Fruit fly (Drosophila melanogaster) whole organism, prepupa: ENCODE measurements around the gene Rab14.

Source experiments
- Blimp-1 ChIP-seq: fragments of 200-800 bp; sonication (Bioruptor generic); optimal IDR thresholded peaks from 3 replicates; lab custom pipeline; 2017; ENCODE audit warnings: missing biosample characterization, missing genetic modification characterization, mild to moderate bottlenecking, moderate library complexity, missing genetic modification reagents
- CG10631 ChIP-seq: fragments of 200-800 bp; sonication (Bioruptor generic); optimal IDR thresholded peaks from 2 replicates; lab custom pipeline; 2016; ENCODE audit warnings: missing biosample characterization, missing genetic modification characterization
- CG15336 ChIP-seq: fragments of 200-800 bp; sonication (Bioruptor generic); IDR thresholded peaks from 2 replicates; pipeline ENCODE4 v1.3.6; 2022; ENCODE audit warnings: missing biosample characterization, missing genetic modification characterization
- CG1621 ChIP-seq: fragments of 200-800 bp; sonication (Bioruptor generic); optimal IDR thresholded peaks from 3 replicates; lab custom pipeline; 2018; ENCODE audit warnings: missing biosample characterization, mild to moderate bottlenecking, missing genetic modification characterization
- CG31627 ChIP-seq: fragments of 200-800 bp; sonication (Bioruptor generic); optimal IDR thresholded peaks from 3 replicates; lab custom pipeline; 2016; ENCODE audit warnings: missing biosample characterization, missing genetic modification characterization
- CG32006 ChIP-seq: fragments of 200-800 bp; sonication (Bioruptor generic); optimal IDR thresholded peaks from 3 replicates; lab custom pipeline; 2017; ENCODE audit warnings: missing biosample characterization, mild to moderate bottlenecking, missing genetic modification characterization
- CG34406 ChIP-seq: fragments of 200-800 bp; sonication (Bioruptor generic); optimal IDR thresholded peaks from 3 replicates; lab custom pipeline; 2016; ENCODE audit warnings: missing biosample characterization, missing genetic modification characterization
- CG4318 ChIP-seq: fragments of 200-800 bp; sonication (Bioruptor generic); optimal IDR thresholded peaks from 3 replicates; lab custom pipeline; 2017; ENCODE audit warnings: missing biosample characterization, mild to moderate bottlenecking, missing genetic modification characterization
- CG6276 ChIP-seq: fragments of 200-800 bp; sonication (Bioruptor generic); optimal IDR thresholded peaks from 2 replicates; lab custom pipeline; 2017; ENCODE audit warnings: missing biosample characterization, mild to moderate bottlenecking, missing genetic modification characterization
- CG6792 ChIP-seq: fragments of 200-800 bp; sonication (Bioruptor generic); optimal IDR thresholded peaks from 3 replicates; lab custom pipeline; 2016; ENCODE audit warnings: missing biosample characterization, missing genetic modification characterization
- CG6808 ChIP-seq: fragments of 200-800 bp; sonication (Bioruptor generic); optimal IDR thresholded peaks from 3 replicates; lab custom pipeline; 2017; ENCODE audit warnings: missing biosample characterization, missing genetic modification characterization, mild to moderate bottlenecking, moderate library complexity, missing genetic modification reagents
- CG7368 ChIP-seq: fragments of 200-800 bp; sonication (Bioruptor generic); optimal IDR thresholded peaks from 3 replicates; lab custom pipeline; 2016; ENCODE audit warnings: missing biosample characterization, missing genetic modification characterization
- CG8119 ChIP-seq: fragments of 200-800 bp; sonication (Bioruptor generic); IDR thresholded peaks from 3 replicates; pipeline ENCODE4 v1.3.6; 2022; ENCODE audit warnings: missing biosample characterization, missing genetic modification characterization
- CG9139 ChIP-seq: fragments of 200-800 bp; sonication (Bioruptor generic); optimal IDR thresholded peaks from 3 replicates; lab custom pipeline; 2017; ENCODE audit warnings: missing biosample characterization, mild to moderate bottlenecking, missing genetic modification characterization
- Eip75B ChIP-seq: fragments of 200-800 bp; sonication (Bioruptor generic); optimal IDR thresholded peaks from 3 replicates; lab custom pipeline; 2016; ENCODE audit warnings: missing biosample characterization, missing genetic modification characterization
- Eip78C ChIP-seq: fragments of 200-800 bp; sonication (Bioruptor generic); peaks from one replicate; lab custom pipeline; 2016; ENCODE audit warnings: missing biosample characterization, missing genetic modification characterization
- Eip93F ChIP-seq: fragments of 200-800 bp; sonication (Bioruptor generic); optimal IDR thresholded peaks from 2 replicates; lab custom pipeline; 2016; ENCODE audit warnings: missing biosample characterization, mild to moderate bottlenecking, missing genetic modification characterization
- Ets21C ChIP-seq: fragments of 200-800 bp; sonication (Bioruptor generic); optimal IDR thresholded peaks from 3 replicates; lab custom pipeline; 2016; ENCODE audit warnings: missing biosample characterization, missing genetic modification characterization
- Hr38 ChIP-seq: sonication (Bioruptor generic); optimal IDR thresholded peaks from 2 replicates; lab custom pipeline; 2016; ENCODE audit warnings: missing biosample characterization, missing genetic modification characterization
- Hr39 ChIP-seq: fragments of 200-800 bp; sonication (Bioruptor generic); optimal IDR thresholded peaks from 2 replicates; lab custom pipeline; 2016; ENCODE audit warnings: missing biosample characterization, missing genetic modification characterization
- Lpt ChIP-seq: fragments of 200-800 bp; sonication (Bioruptor generic); optimal IDR thresholded peaks from 3 replicates; lab custom pipeline; 2016; ENCODE audit warnings: missing biosample characterization, missing genetic modification characterization
- Met ChIP-seq: fragments of 200-800 bp; sonication (Bioruptor generic); optimal IDR thresholded peaks from 3 replicates; lab custom pipeline; 2016; ENCODE audit warnings: missing biosample characterization, missing genetic modification characterization
- OdsH ChIP-seq: fragments of 200-800 bp; sonication (Bioruptor generic); optimal IDR thresholded peaks from 3 replicates; lab custom pipeline; 2016; ENCODE audit warnings: missing biosample characterization, missing genetic modification characterization
- Smox ChIP-seq: fragments of 200-800 bp; sonication (Bioruptor generic); optimal IDR thresholded peaks from 3 replicates; lab custom pipeline; 2016; ENCODE audit warnings: missing biosample characterization, missing genetic modification characterization
- Sox102F ChIP-seq: fragments of 200-800 bp; sonication (Bioruptor generic); optimal IDR thresholded peaks from 2 replicates; lab custom pipeline; 2016; ENCODE audit warnings: missing biosample characterization, mild to moderate bottlenecking, missing genetic modification characterization
- Sox14 ChIP-seq: fragments of 200-800 bp; sonication (Bioruptor generic); optimal IDR thresholded peaks from 3 replicates; lab custom pipeline; 2016; ENCODE audit warnings: missing biosample characterization, missing genetic modification characterization
- achi ChIP-seq: fragments of 200-800 bp; sonication (Bioruptor generic); optimal IDR thresholded peaks from 3 replicates; lab custom pipeline; 2016; ENCODE audit warnings: missing biosample characterization, missing genetic modification characterization
- acj6 ChIP-seq: fragments of 200-800 bp; sonication (Bioruptor generic); optimal IDR thresholded peaks from 3 replicates; lab custom pipeline; 2016; ENCODE audit warnings: missing biosample characterization, missing genetic modification characterization
- dsx ChIP-seq: fragments of 200-800 bp; optimal IDR thresholded peaks from 3 replicates; lab custom pipeline; 2019; ENCODE audit warnings: missing biosample characterization, mild to moderate bottlenecking, missing genetic modification characterization, moderate library complexity; ENCODE audit not compliant: poor library complexity, severe bottlenecking
- esn ChIP-seq: fragments of 200-800 bp; sonication (Bioruptor generic); optimal IDR thresholded peaks from 2 replicates; lab custom pipeline; 2016; ENCODE audit warnings: missing biosample characterization, mild to moderate bottlenecking, missing genetic modification characterization, moderate library complexity
- fd59A ChIP-seq: fragments of 200-800 bp; sonication (Bioruptor generic); optimal IDR thresholded peaks from 2 replicates; lab custom pipeline; 2017; ENCODE audit warnings: missing biosample characterization, mild to moderate bottlenecking, missing genetic modification characterization, missing genetic modification reagents
- fd85E ChIP-seq: fragments of 200-800 bp; sonication (Bioruptor generic); optimal IDR thresholded peaks from 3 replicates; lab custom pipeline; 2016; ENCODE audit warnings: missing biosample characterization, missing genetic modification characterization
- pdm3 ChIP-seq: fragments of 200-800 bp; sonication (Bioruptor generic); optimal IDR thresholded peaks from 3 replicates; lab custom pipeline; 2016; ENCODE audit warnings: missing biosample characterization, missing genetic modification characterization
- salr ChIP-seq, 2 experiments: fragments of 200-800 bp; sonication (Bioruptor generic); optimal IDR thresholded peaks; 3 replicates each; lab custom pipeline; 2016 to 2018; ENCODE audit warnings: missing biosample characterization in 2 of 2, missing genetic modification characterization in 2 of 2, mild to moderate bottlenecking in 1 of 2
- spab ChIP-seq: fragments of 200-800 bp; sonication (Bioruptor generic); optimal IDR thresholded peaks from 2 replicates; lab custom pipeline; 2017; ENCODE audit warnings: missing biosample characterization, mild to moderate bottlenecking, missing genetic modification characterization, missing genetic modification reagents
- ss ChIP-seq, 2 experiments: fragments of 200-800 bp; sonication (Bioruptor generic); optimal IDR thresholded peaks; 2 replicates in 1 of 2; 3 replicates in 1 of 2; lab custom pipeline; 2017 to 2018; ENCODE audit warnings: mild to moderate bottlenecking in 2 of 2, missing biosample characterization in 2 of 2, missing genetic modification characterization in 2 of 2, moderate library complexity in 1 of 2
- svp ChIP-seq: fragments of 200-800 bp; sonication (Bioruptor generic); peaks from one replicate; lab custom pipeline; 2016; ENCODE audit warnings: missing biosample characterization, missing genetic modification characterization
- vri ChIP-seq: fragments of 200-800 bp; sonication (Bioruptor generic); optimal IDR thresholded peaks from 3 replicates; lab custom pipeline; 2016; ENCODE audit warnings: missing biosample characterization, mild to moderate bottlenecking, missing genetic modification characterization

Rab14 gene

DNA sequence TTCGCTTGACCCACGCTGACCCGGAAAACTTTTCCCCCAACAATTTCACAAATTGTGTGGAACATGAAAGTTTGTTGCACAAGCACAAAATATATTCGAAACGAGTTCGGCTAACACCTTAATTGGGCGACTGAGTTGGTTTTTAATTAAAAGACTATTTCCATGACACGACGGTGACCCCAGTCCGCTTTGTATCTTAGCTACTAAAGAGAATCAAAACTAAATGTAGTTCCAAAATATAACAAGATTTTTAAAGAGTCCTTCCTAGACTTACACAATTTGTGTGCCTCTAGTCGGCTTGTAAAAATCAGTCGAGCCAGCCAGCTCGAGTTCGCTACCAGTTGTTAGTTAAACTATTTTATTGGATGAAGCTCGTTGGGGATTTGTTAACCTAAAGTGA lies 17.0 kb upstream of the Rab14 start, which contains the start of gene CG15286:
CG15286 (plus strand) TSS at position 301 of the 400 bp plus-strand sequence.
- no peak for TF ChIP-seq pdm3
- TF ChIP-seq Met = no peak
- TF ChIP-seq CG1621 = no peak
- no peak for TF ChIP-seq fd85E (GFP tag; lab: Kevin White, UChicago)
- no peak for TF ChIP-seq dsx
- TF ChIP-seq Sox102F (GFP tag; lab: Kevin White, UChicago) = no peak
- no peak for TF ChIP-seq spab (GFP tag; lab: Kevin White, UChicago)
- no peak for TF ChIP-seq ss (GFP tag; optimal IDR thresholded peaks at IDR 0.05; lab: Kevin White, UChicago)
- no peak for TF ChIP-seq Ets21C (GFP tag; lab: Kevin White, UChicago)
- no peak for TF ChIP-seq Smox (GFP tag; lab: Kevin White, UChicago)
- TF ChIP-seq CG10631 (GFP tag; lab: Kevin White, UChicago) = no peak
- TF ChIP-seq OdsH (GFP tag; lab: Kevin White, UChicago) = no peak
- no peak for TF ChIP-seq Lpt (GFP tag; lab: Kevin White, UChicago)
- TF ChIP-seq CG4318 = no peak

- TF ChIP-seq Eip75B (GFP tag; lab: Kevin White, UChicago) (no peak), Hr38 (GFP tag; lab: Kevin White, UChicago) (no peak), Sox102F (GFP tag; lab: Kevin White, UChicago) (no peak), CG31627 (GFP tag; lab: Kevin White, UChicago) (no peak), spab (GFP tag; lab: Kevin White, UChicago) (no peak), CG6792 (GFP tag; lab: Kevin White, UChicago) (no peak), CG9139 (GFP tag; lab: Kevin White, UChicago) (no peak), acj6 (GFP tag; lab: Kevin White, UChicago) (no peak), Eip78C (GFP tag; lab: Kevin White, UChicago) (no peak), CG32006 (no peak), pdm3 (no peak), svp (no peak), vri (no peak), Hr39 (GFP tag; lab: Kevin White, UChicago) (no peak), CG15336 (GFP tag; lab: Robert Waterston, UW) (no peak), CG6276 (GFP tag; lab: Kevin White, UChicago) (no peak), CG34406 (no peak), CG7368 (GFP tag; lab: Kevin White, UChicago) (no peak), CG6808 (GFP tag; lab: Kevin White, UChicago) (no peak)
These were observed 14.0 kb upstream of the Rab14 start for dm6 chr2L:14340964-14341363.

DNA sequence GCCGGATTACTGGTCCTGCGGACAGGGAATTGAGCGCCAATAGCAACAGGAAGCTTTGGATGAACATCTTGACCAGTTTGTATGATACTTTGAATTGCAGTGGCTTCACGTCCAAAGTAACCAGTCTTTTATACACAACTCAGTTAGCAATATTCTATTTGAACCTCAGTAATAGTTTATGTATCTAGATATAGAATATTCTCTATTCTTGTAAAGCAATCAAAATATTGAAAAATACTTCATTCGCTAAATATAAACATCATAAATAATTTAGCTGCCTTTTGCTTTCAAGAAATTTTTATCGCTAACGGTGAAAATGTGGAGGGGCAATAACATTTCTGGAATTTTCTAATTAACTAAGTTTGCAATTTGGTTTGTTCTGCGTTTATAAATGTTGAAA lies 8.4 kb upstream of the Rab14 start, which contains the start of gene Send2:
Send2 (minus strand) TSS at position 101 of the 400 bp plus-strand sequence.
- TF ChIP-seq Eip93F (GFP tag; lab: Kevin White, UChicago) (no peak), CG8119 (no peak)

- TF ChIP-seq CG32006 = no peak
- TF ChIP-seq achi (GFP tag; lab: Kevin White, UChicago) = no peak
- TF ChIP-seq CG4318 = no peak
- TF ChIP-seq pdm3 = no peak
- no peak for TF ChIP-seq Blimp-1 (GFP tag; lab: Kevin White, UChicago)
- no peak for TF ChIP-seq Ets21C (GFP tag; lab: Kevin White, UChicago)
- TF ChIP-seq CG6792 (GFP tag; lab: Kevin White, UChicago) = no peak
- no peak for TF ChIP-seq salr (GFP tag; optimal IDR thresholded peaks at IDR 0.05; lab: Kevin White, UChicago)
- TF ChIP-seq fd59A = no peak
- TF ChIP-seq esn = no peak
- TF ChIP-seq Sox14 (GFP tag; lab: Kevin White, UChicago) = no peak
- TF ChIP-seq CG10631 (GFP tag; lab: Kevin White, UChicago) = no peak
- TF ChIP-seq spab (GFP tag; lab: Kevin White, UChicago) = no peak
- no peak for TF ChIP-seq svp
- TF ChIP-seq, all 60 proteins: peak for 0
These were observed 6.3 kb upstream of the Rab14 start, which contains the start of gene mTTF for dm6 chr2L:14348602-14349001. Gene mTTF, minus strand, starts transcription at chr2L:14348790.
